Fruit fly (Drosophila melanogaster): ENCODE results near the gene Cp7Fa.

dm6 chrX:8522504-8522903 lies 51.8 kb downstream of the Cp7Fa start:
- TF ChIP-seq CG34367 (tag; optimal IDR thresholded peaks at IDR 0.05) (no peak), CG13204 (GFP tag; optimal IDR thresholded peaks at IDR 0.05) (no peak), Pif1B (GFP tag; optimal IDR thresholded peaks at IDR 0.05) (no peak), CG9948 (tag; optimal IDR thresholded peaks at IDR 0.05) (no peak)

Measured in whole organism, pupa.